Fruit fly (Drosophila melanogaster) whole organism, adult: ENCODE results near the gene CecB.

Source experiments
- CG5204 ChIP-seq: fragments of 200-800 bp; sonication (Bioruptor generic); optimal IDR thresholded peaks from 2 replicates; lab custom pipeline; 2016; ENCODE audit warnings: missing biosample characterization, missing genetic modification characterization
- CG7045 ChIP-seq: fragments of 200-800 bp; sonication (Bioruptor generic); optimal IDR thresholded peaks from 2 replicates; lab custom pipeline; 2017; ENCODE audit warnings: missing biosample characterization, mild to moderate bottlenecking, missing genetic modification characterization
- Crg-1 ChIP-seq: fragments of 200-800 bp; sonication (Bioruptor generic); optimal IDR thresholded peaks from 2 replicates; lab custom pipeline; 2016; ENCODE audit warnings: missing biosample characterization, missing genetic modification characterization

- TF ChIP-seq Crg-1 (GFP tag; lab: Kevin White, UChicago), result no peak
- TF ChIP-seq CG7045 (GFP tag; lab: Kevin White, UChicago), result no peak
- TF ChIP-seq CG5204 (GFP tag; lab: Kevin White, UChicago), result no peak
Observed at dm6 chr3R:30247802-30248363, 34.3 kb upstream of the CecB start.
